Fruit fly (Drosophila melanogaster): ENCODE results near the gene viaf.

DNA sequence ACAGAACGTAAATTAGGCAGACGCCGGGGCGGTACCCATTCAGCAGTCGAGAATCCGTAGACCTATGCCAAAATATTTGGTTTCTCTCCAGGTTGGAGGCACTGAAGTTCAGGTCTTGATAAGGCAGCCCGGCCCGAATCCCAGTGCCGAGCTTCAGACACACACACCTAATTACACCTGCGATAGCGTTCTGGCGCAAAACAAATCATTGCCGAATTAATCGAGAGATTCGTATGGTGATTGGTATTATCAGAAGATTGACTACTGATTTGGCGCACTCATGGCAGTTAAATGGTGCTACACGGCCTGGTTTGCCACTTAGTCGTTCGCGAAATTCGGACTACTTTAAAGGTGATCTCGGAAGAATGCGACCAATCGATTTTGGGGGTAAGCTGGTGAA is 45.6 kb downstream of the viaf start, which contains the start of gene CG7252:
- TF ChIP-seq CG8290 (GFP tag; optimal IDR thresholded peaks at IDR 0.05), result no peak
- TF ChIP-seq CG8290 (tag; optimal IDR thresholded peaks at IDR 0.05), result no peak
- TF ChIP-seq Ets97D (GFP tag; optimal IDR thresholded peaks at IDR 0.05), result no peak
- no peak for TF ChIP-seq sc (optimal IDR thresholded peaks at IDR 0.05)
- TF ChIP-seq sc (GFP tag; optimal IDR thresholded peaks at IDR 0.05), result no peak
- no peak for TF ChIP-seq sima (GFP tag; optimal IDR thresholded peaks at IDR 0.05)
- no peak for TF ChIP-seq pho (GFP tag; optimal IDR thresholded peaks at IDR 0.05)
- TF ChIP-seq CG34376 (GFP tag; optimal IDR thresholded peaks at IDR 0.05), result no peak

Data from whole organism, embryonic.